Worm (Caenorhabditis elegans) whole organism, L4/young adult: ENCODE measurements around the gene T28A8.5.
"Not testable (repeated sequence)": the region's sequence is repeated elsewhere in the genome, so short reads cannot be mapped to it uniquely, and the experiment has no call there.

Experiments
- W03F9.2 ChIP-seq: fragments of 150-350 bp; optimal IDR thresholded peaks from 2 replicates; lab custom pipeline; 2014; ENCODE audit warnings: missing biosample characterization, missing genetic modification characterization
- dao-5 ChIP-seq: sonication (generic microtip); optimal IDR thresholded peaks from 2 replicates; lab custom pipeline; 2016; ENCODE audit warnings: missing genotype, missing genetic modification characterization, moderate library complexity, missing compliant biosample characterization
- him-1 ChIP-seq: sonication (generic microtip); optimal IDR thresholded peaks from 2 replicates; lab custom pipeline; 2016; ENCODE audit warnings: missing genotype, missing genetic modification reagents, missing genetic modification characterization, missing compliant biosample characterization

Gene T28A8.5

DNA sequence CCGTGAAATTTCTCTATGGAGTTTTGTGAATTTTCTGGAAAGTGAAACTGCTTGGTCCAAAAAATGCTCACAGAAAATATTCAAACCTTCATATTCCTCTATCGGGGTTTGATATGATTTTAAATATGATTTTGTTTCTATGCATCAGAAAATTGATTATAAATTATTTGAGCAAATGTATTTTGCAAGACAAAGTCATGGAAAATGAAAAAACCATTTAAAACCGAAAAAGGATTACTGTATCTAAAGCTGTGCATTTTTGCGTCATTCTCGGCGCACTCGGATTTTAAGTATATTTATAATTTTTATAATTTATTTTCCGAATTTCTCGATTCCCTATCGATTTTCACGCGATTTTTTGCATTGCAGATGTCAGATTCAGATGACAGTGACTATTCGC lies 29.9 kb upstream of the T28A8.5 start, which contains the start of gene pssy-2:
Gene pssy-2 (plus strand): TSS at position 301 of the 400 bp plus-strand sequence.
- TF ChIP-seq dao-5 (tag; lab: Kevin White, UChicago): no peak
- TF ChIP-seq him-1 (tag; lab: Kevin White, UChicago): no peak
- no peak for TF ChIP-seq W03F9.2

DNA sequence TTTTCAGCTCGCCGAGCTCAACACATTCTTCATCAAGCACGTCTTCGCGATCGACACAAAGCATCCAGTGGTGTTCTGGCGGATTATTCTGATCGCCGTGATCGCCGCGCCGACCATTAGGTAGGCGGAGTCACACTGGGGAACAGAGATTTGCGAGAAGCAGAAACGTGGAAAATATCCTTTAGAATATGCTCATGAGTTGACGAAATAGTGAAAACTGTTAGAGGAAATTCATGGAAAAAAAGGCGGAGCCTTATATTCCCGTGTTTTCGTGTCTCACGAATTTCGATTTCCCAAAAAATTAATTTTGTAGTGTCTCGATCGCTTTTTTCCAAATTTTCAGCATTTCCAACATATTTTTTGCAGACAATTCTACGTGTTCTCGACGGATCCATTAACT lies 26.9 kb upstream of the T28A8.5 start:
- no peak for TF ChIP-seq W03F9.2
- no peak for TF ChIP-seq him-1 (tag; lab: Kevin White, UChicago)
- TF ChIP-seq dao-5 (tag; lab: Kevin White, UChicago): no peak

DNA sequence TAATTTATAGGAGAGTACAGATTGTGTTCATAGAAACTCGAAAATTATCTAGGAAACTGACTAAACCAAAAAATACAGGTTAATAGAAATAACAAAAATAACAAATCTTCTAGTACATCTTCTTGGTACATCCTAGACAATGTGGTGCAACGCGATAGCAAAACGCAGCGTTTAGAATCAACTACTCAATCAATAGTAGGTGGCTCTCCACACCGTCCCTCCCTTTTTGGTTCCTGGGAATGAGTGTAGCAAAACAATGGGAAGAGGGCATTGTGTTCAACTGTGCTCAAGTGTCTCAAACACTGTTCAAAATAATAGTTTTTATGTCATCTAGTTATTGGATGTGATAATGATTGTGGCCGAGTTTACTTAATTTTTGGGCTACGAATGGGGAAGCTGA lies 24.7 kb upstream of the T28A8.5 start, which contains the start of gene T27E9.6:
Gene T27E9.6 (minus strand): TSS at position 101 of the 400 bp plus-strand sequence.
- no peak for TF ChIP-seq dao-5 (tag; lab: Kevin White, UChicago)
- TF ChIP-seq W03F9.2: no peak
- TF ChIP-seq him-1 (tag; lab: Kevin White, UChicago): no peak

DNA sequence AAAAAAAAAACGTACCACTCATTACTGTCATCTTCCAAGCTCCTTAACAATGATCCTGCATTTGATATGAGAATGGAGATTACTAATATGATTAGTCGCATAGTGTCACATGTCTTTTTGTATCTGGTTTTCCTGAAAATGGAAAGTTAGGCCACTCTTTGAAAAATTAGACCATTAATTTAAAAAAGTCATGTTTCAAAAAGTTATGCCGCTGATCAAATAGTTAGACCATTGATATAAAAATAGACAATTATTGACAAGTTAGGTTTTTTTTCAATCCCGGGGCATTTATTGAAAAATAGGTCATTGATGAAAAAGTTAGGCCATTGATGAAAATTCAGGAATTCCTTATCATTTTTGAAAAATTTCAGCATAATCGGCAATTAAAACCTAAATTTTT lies 17.4 kb upstream of the T28A8.5 start, which contains the start of gene acc-4:
Gene acc-4 (minus strand): TSS at position 101 of the 400 bp plus-strand sequence.
- TF ChIP-seq him-1 (tag; lab: Kevin White, UChicago) (no peak), dao-5 (tag; lab: Kevin White, UChicago) (no peak), W03F9.2 (no peak)

DNA sequence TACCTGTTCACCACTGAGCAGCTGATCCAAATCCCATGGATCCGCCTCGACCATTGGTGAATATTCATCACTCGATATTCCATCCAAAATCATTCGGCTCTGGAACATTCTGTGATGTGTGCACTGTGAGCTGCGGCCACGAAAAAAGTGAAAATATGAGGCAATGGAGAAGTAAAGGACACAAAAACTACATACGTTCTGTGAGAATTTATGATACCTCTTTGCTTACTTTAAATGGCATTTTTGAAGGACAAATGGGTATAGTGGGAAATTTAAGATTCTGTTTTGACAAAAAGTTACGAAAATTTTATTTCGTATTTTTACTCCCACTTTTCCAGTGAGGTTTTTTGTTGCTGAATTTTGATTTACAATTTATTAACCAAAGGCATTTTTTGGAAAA lies 9.1 kb upstream of the T28A8.5 start, which contains the start of gene twk-40:
Gene twk-40 (minus strand): TSS at position 101 of the 400 bp plus-strand sequence.
- TF ChIP-seq him-1 (tag; lab: Kevin White, UChicago) (no peak), dao-5 (tag; lab: Kevin White, UChicago) (no peak), W03F9.2 (no peak)

DNA sequence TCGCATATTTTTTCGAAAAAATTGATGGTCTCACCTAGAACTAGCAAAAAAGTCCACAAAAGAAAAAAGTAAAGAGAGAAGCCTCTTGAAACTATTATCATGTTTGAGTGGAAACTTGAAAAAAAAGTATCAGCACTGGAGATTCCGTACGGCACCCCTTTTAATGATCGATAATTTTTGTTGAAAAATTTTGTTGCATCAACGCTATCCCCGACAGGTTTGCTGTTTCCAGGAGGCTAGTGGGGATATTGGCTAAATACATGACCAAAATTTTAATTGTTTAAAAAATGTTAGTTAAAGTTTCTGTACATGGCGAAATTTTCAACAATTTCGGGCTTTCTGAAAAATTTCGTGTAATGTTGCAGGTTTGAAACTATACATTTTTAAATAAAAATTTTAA lies 5.9 kb upstream of the T28A8.5 start, which contains the start of gene T28A8.2:
Gene T28A8.2 (minus strand): TSS at position 101 of the 400 bp plus-strand sequence.
- TF ChIP-seq him-1 (tag; lab: Kevin White, UChicago): no peak
- no peak for TF ChIP-seq W03F9.2
- no peak for TF ChIP-seq dao-5 (tag; lab: Kevin White, UChicago)

DNA sequence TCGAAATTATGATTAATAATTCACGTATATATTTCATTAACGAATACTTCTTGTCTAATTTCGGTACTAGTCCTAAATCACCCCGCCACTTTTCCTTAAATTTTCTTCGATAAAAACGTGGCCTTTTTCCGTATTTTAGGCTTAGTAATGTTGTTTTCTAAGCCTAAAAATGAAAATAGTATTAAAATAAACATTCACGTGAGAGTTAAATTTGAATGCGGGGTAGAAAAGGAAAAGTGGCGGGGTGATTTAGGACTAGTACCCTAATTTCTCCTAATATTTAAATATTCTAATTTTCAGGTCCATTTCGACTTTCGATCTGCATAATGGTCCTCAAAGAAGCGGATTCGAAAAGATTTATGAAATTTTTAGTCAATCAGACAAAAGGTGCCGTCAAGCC lies 2.5 kb upstream of the T28A8.5 start, which contains the start of gene T28A8.6:
Gene T28A8.6 (plus strand): TSS at position 301 of the 400 bp plus-strand sequence.
- TF ChIP-seq him-1 (tag; lab: Kevin White, UChicago); W03F9.2; dao-5 (tag; lab: Kevin White, UChicago): not testable (repeated sequence)

DNA sequence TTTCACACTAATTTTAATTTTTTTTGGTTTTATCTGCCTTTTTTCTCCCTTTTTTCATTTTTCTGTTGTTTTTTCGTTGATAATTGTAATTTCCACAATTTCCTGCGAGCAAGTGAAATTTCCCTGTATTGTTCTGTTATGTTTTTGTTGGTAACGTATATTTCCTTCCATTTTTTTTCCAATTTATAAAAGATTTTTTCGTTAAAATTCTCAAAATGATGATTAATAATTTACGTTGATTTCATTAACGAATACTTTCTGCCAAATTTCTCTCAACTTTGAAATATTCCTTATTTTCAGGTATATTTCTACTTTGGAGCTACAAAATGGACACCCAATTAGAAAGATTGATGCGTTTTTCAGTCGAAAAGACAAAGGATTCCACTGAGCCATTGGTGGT lies 1.1 kb downstream of the T28A8.5 start, which contains the start of gene T28A8.8:
Gene T28A8.8 (plus strand): TSS at position 301 of the 400 bp plus-strand sequence.
- no peak for TF ChIP-seq dao-5 (tag; lab: Kevin White, UChicago)
- TF ChIP-seq W03F9.2: no peak
- TF ChIP-seq him-1 (tag; lab: Kevin White, UChicago): no peak

DNA sequence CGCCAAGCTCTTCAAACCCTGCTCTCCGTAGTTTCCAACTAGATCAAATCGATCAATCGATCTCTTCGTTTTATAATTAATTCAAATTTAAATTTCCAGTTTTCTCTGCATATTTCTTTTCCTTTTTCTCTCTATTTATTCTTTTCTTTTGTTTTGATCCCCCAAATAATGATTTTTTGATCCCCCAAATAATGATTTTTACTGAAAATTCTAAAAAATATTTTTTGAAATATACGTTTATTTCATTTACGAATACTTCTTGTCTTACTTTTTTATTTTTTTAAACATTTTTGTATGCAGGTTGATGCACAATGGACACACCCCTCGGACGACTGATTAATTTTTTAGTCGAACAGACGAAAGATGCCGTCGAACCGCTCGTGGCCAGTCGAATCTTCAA lies 1.9 kb downstream of the T28A8.5 start, which contains the start of gene T28A8.4:
Gene T28A8.4 (plus strand): TSS at position 301 of the 400 bp plus-strand sequence.
- TF ChIP-seq dao-5 (tag; lab: Kevin White, UChicago): no peak
- TF ChIP-seq him-1 (tag; lab: Kevin White, UChicago): no peak
- no peak for TF ChIP-seq W03F9.2

DNA sequence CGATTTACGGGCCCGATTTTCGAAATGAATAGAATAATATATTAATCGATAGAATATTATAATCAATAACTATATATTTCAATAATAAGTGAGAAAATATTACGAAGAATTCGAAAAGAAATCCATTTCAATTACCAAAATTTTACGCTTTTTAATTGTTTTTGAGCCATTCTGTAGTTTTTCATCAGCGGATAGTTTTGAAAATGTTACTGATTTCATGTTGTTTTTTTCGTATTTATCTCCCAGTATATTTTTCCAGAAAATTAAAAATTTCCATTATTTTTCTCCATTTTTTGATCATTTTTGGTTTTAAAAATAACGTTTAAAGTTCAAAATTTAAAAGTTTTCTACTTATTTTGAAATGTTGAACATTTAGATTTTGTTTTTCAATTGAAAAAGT lies 4.3 kb downstream of the T28A8.5 start, which contains the start of gene T28A8.3:
Gene T28A8.3 (plus strand): TSS at position 301 of the 400 bp plus-strand sequence.
- TF ChIP-seq dao-5 (tag; lab: Kevin White, UChicago) (no peak), him-1 (tag; lab: Kevin White, UChicago) (no peak), W03F9.2 (no peak)

DNA sequence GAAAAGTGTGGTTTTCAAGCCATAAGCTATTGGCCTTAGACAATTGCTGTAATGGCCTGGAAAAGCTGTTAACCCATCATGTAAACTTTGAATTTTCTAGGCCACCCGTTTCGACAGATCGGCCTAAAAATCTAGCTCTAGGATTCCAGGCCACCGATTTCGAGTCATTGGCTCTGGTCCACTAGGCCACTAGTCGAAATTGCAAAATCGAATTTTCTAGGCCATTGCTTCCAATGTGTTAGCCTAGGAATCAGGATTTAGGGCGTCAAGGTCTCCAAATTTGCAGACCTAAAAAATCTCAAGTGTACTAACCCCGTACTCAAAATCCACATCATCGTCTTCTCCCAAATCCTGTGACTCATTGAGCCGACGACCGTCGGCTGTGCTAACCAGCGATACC lies 9.3 kb downstream of the T28A8.5 start:
- no peak for TF ChIP-seq dao-5 (tag; lab: Kevin White, UChicago)
- no peak for TF ChIP-seq W03F9.2
- no peak for TF ChIP-seq him-1 (tag; lab: Kevin White, UChicago)

DNA sequence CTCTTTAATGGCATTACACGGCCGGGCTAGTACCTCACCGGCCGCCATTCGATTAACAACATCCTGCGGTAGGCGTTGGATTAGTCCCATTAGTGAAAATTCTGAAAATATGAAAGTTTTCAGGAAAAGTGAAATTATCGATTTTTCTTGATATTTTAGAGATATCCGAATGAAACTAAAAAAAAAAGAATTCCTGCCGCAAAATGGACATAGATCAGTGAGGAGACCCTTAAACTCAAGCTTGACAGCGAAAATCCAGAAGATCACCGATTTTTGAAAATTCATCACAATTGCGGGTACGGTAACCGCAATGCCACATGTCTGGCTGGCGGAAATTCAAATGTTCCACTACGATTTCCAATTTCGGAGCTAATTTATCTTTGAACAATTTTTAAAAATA lies 13.0 kb downstream of the T28A8.5 start, which contains the start of gene mlh-1:
Gene mlh-1 (minus strand): TSS at position 101 of the 400 bp plus-strand sequence.
- TF ChIP-seq dao-5 (tag; lab: Kevin White, UChicago): no peak
- TF ChIP-seq him-1 (tag; lab: Kevin White, UChicago): no peak
- TF ChIP-seq W03F9.2: no peak

DNA sequence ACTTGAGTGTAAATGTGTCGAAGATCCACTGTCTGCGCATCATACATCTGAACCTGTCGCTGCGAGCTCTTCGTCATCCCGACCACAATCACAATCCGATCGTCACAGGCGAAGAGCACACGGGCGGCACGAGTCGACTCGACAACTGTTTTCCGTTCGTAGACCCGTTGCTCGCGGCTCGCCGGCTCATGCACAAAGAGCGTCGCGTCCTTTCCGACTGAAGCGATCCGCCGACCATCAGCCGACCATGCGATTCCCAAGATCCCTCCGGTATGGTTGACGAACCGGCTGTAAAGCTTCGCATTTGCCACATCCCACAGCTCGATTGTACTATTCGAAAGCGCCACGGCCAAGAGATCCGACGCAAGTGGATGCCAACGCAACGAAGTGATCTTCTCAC lies 17.0 kb downstream of the T28A8.5 start:
- TF ChIP-seq W03F9.2 (no peak), him-1 (tag; lab: Kevin White, UChicago) (no peak), dao-5 (tag; lab: Kevin White, UChicago) (no peak)

DNA sequence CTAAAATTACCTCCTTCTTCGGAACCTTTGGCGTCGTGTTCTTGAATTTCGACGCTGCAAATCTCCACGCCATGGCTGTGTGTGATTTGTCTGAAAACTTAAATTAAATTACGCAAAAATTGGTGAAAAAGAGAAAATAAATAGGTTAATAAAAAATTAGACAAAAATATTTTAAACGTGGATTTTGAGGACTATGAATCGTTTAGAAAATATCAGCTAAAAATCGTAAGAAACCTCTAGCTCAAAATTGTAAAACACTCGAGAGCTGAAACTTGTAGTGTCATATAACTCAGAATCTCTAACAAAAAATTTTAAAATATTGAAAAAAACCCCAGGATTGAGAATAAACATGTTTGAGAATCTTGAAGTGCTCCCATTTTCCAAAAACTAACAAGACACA lies 22.6 kb downstream of the T28A8.5 start, which contains the start of gene pod-1:
Gene pod-1 (minus strand): TSS at position 101 of the 400 bp plus-strand sequence.
- TF ChIP-seq dao-5 (tag; lab: Kevin White, UChicago) (no peak), him-1 (tag; lab: Kevin White, UChicago) (no peak), W03F9.2 (no peak)
